Fruit fly (Drosophila melanogaster): Measurements from ENCODE around the gene Syx7.

Gene Syx7

DNA sequence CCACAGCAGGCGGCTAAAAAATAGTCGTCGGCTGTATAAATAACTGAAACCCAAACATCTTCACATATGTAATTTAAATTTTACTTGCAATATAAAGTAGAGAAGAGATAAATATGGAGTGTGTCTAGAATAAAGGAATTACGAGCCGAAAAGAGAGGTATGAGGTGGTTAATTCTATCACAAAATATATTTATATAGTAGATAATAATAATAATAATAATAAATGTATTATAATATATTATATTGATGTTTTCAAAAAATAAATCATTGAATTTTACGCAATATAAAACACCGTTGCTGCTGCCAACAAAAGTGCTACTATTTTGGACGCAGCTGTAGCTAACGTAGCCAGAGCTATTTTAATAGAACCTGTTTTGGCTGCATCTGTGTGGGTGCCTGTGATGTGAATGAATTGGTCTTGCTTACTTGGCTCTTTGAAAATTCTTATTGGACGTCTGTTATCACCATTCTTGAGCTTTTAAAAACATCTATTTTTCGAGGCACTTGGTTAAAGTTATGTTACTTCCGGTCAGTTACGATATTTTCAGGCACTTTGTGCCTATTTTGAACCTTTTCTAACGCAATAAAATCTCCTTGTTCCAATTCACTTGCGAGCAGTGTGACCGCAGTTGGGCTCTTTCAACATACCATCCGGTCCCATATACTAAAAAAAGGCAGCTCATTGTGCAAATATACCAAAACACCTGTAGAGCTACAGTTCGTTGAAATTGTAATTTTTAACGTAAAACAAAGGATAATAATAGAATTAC is 51.4 kb downstream of the Syx7 start, which contains the start of gene Hr78:
Hr78 (minus strand) TSS at position 630 of the 770 bp plus-strand sequence.
- peak; percentile 87 for TF ChIP-seq noc (tag; optimal IDR thresholded peaks at IDR 0.05)

All from whole organism, larva.